Worm (Caenorhabditis elegans): ENCODE results near the gene srt-33.
"Not testable (repeated sequence)": the region's sequence is repeated elsewhere in the genome, so short reads cannot be mapped to it uniquely, and the experiment has no call there.

Gene srt-33

ce11 chrV:14279777-14280176 is at the start of gene srt-33:
Gene srt-33, minus strand, starts transcription at chrV:14279877.
- TF ChIP-seq unc-62 (GFP tag; optimal IDR thresholded peaks at IDR 0.05), result no peak

- no peak for TF ChIP-seq unc-62 (GFP tag; optimal IDR thresholded peaks at IDR 0.05)
Observed at ce11 chrV:14328806-14329205, 49.1 kb upstream of the srt-33 start, which contains the start of gene pepm-1. Gene pepm-1, plus strand, starts transcription at chrV:14329106.

- no peak for TF ChIP-seq unc-62 (GFP tag; optimal IDR thresholded peaks at IDR 0.05)
Observed at ce11 chrV:14327776-14328175, 48.1 kb upstream of the srt-33 start, which contains the start of gene F47B8.5. Gene F47B8.5, minus strand, starts transcription at chrV:14327876.

- TF ChIP-seq unc-62 (GFP tag; optimal IDR thresholded peaks at IDR 0.05), result no peak
Observed at ce11 chrV:14324502-14325467, 45.1 kb upstream of the srt-33 start, which contains the start of the genes F47B8.4 and F47B8.18. Gene F47B8.4, minus strand, starts transcription at chrV:14324673. Gene F47B8.18, minus strand, starts transcription at chrV:14325464.

- TF ChIP-seq unc-62 (GFP tag; optimal IDR thresholded peaks at IDR 0.05), result no peak
Observed at ce11 chrV:14322743-14323142, 43.1 kb upstream of the srt-33 start, which contains the start of gene F47B8.3. Gene F47B8.3, minus strand, starts transcription at chrV:14323003.

- no peak for TF ChIP-seq unc-62 (GFP tag; optimal IDR thresholded peaks at IDR 0.05)
Observed at ce11 chrV:14320730-14321319, 41.1 kb upstream of the srt-33 start.

- no peak for TF ChIP-seq unc-62 (GFP tag; optimal IDR thresholded peaks at IDR 0.05)
Observed at ce11 chrV:14320246-14320645, 40.6 kb upstream of the srt-33 start, which contains the start of gene F47B8.14. Gene F47B8.14, plus strand, starts transcription at chrV:14320546.

ce11 chrV:14319101-14319781 is 39.6 kb upstream of the srt-33 start, which contains the start of gene F47B8.13:
Gene F47B8.13, minus strand, starts transcription at chrV:14319731.
- TF ChIP-seq unc-62 (GFP tag; optimal IDR thresholded peaks at IDR 0.05), result no peak

ce11 chrV:14317621-14318020 is 37.9 kb upstream of the srt-33 start:
- no peak for TF ChIP-seq unc-62 (GFP tag; optimal IDR thresholded peaks at IDR 0.05)

- TF ChIP-seq unc-62 (GFP tag; optimal IDR thresholded peaks at IDR 0.05), result no peak
Observed at ce11 chrV:14317204-14317603, 37.5 kb upstream of the srt-33 start.

ce11 chrV:14316525-14316924 is 36.8 kb upstream of the srt-33 start, which contains the start of gene F47B8.2:
Gene F47B8.2, minus strand, starts transcription at chrV:14316625.
- no peak for TF ChIP-seq unc-62 (GFP tag; optimal IDR thresholded peaks at IDR 0.05)

- no peak for TF ChIP-seq unc-62 (GFP tag; optimal IDR thresholded peaks at IDR 0.05)
Observed at ce11 chrV:14314236-14314635, 34.6 kb upstream of the srt-33 start, which contains the start of gene F47B8.1. Gene F47B8.1, minus strand, starts transcription at chrV:14314336.

ce11 chrV:14312695-14313094 is 33.0 kb upstream of the srt-33 start, which contains the start of gene F14D7.8:
Gene F14D7.8, minus strand, starts transcription at chrV:14312795.
- TF ChIP-seq unc-62 (GFP tag; optimal IDR thresholded peaks at IDR 0.05), result no peak

ce11 chrV:14311115-14311514 is 31.4 kb upstream of the srt-33 start, which contains the start of gene ddn-3:
Gene ddn-3, minus strand, starts transcription at chrV:14311215.
- TF ChIP-seq unc-62 (GFP tag; optimal IDR thresholded peaks at IDR 0.05), result no peak

ce11 chrV:14309632-14310031 is 30.0 kb upstream of the srt-33 start, which contains the start of gene F14D7.14:
Gene F14D7.14, plus strand, starts transcription at chrV:14309932.
- TF ChIP-seq unc-62 (GFP tag; optimal IDR thresholded peaks at IDR 0.05), result not testable (repeated sequence)
